Fruit fly (Drosophila melanogaster): ENCODE data around the gene CG46059.

The CG46059 gene

dm6 chr2L:19162330-19163100, 21.1 kb downstream of the CG46059 start:
- TF ChIP-seq CG8478 (optimal IDR thresholded peaks at IDR 0.05) (no peak), CTCF (optimal IDR thresholded peaks at IDR 0.05) (no peak)

dm6 chr2L:19161307-19161999, 22.1 kb downstream of the CG46059 start:
- no peak for TF ChIP-seq CG8478 (optimal IDR thresholded peaks at IDR 0.05)
- no peak for TF ChIP-seq CTCF (optimal IDR thresholded peaks at IDR 0.05)

dm6 chr2L:19159552-19160406, 23.8 kb downstream of the CG46059 start:
- TF ChIP-seq CG8478 (optimal IDR thresholded peaks at IDR 0.05) (no peak), CTCF (optimal IDR thresholded peaks at IDR 0.05) (no peak)

- TF ChIP-seq CTCF (optimal IDR thresholded peaks at IDR 0.05) (no peak), CG8478 (optimal IDR thresholded peaks at IDR 0.05) (no peak)
These were observed 24.7 kb downstream of the CG46059 start for dm6 chr2L:19158679-19159551.

- TF ChIP-seq CTCF (optimal IDR thresholded peaks at IDR 0.05) (no peak), CG8478 (optimal IDR thresholded peaks at IDR 0.05) (no peak)
These were observed 25.5 kb downstream of the CG46059 start for dm6 chr2L:19158005-19158666.

dm6 chr2L:19156737-19157287, 26.8 kb downstream of the CG46059 start:
- TF ChIP-seq CTCF (optimal IDR thresholded peaks at IDR 0.05): no peak
- TF ChIP-seq CG8478 (optimal IDR thresholded peaks at IDR 0.05): no peak

- TF ChIP-seq CTCF (optimal IDR thresholded peaks at IDR 0.05): no peak
- TF ChIP-seq CG8478 (optimal IDR thresholded peaks at IDR 0.05): no peak
These were observed 27.4 kb downstream of the CG46059 start for dm6 chr2L:19155937-19156736.

dm6 chr2L:19154893-19155389, 28.6 kb downstream of the CG46059 start:
- TF ChIP-seq CTCF (optimal IDR thresholded peaks at IDR 0.05) (no peak), CG8478 (optimal IDR thresholded peaks at IDR 0.05) (no peak)

dm6 chr2L:19146645-19147044, 36.9 kb downstream of the CG46059 start:
- TF ChIP-seq CG8478 (optimal IDR thresholded peaks at IDR 0.05) (no peak), CTCF (optimal IDR thresholded peaks at IDR 0.05) (no peak)

dm6 chr2L:19146047-19146446, 37.5 kb downstream of the CG46059 start:
- no peak for TF ChIP-seq CG8478 (optimal IDR thresholded peaks at IDR 0.05)

dm6 chr2L:19144115-19144514, 39.5 kb downstream of the CG46059 start:
- TF ChIP-seq CTCF (optimal IDR thresholded peaks at IDR 0.05): no peak

dm6 chr2L:19142176-19142870, 41.3 kb downstream of the CG46059 start:
- TF ChIP-seq CTCF (optimal IDR thresholded peaks at IDR 0.05): no peak
- no peak for TF ChIP-seq CG8478 (optimal IDR thresholded peaks at IDR 0.05)

Measured in S2 (cell line).